Fruit fly (Drosophila melanogaster) S2 (cell line): ENCODE measurements around the gene CG32023.

Experiments
- CG8478 ChIP-seq: fragments of >200 bp; optimal IDR thresholded peaks from 2 replicates; lab custom pipeline; 2018
- CTCF ChIP-seq, 2 experiments: fragments of >200 bp; optimal IDR thresholded peaks; 2 replicates each; lab custom pipeline; 2018

dm6 chr3L:8787240-8787639 is 16.7 kb downstream of the CG32023 start:
- TF ChIP-seq CTCF (optimal IDR thresholded peaks at IDR 0.05; lab: Kevin White, UChicago) (no peak), CG8478 (no peak)
